Worm (Caenorhabditis elegans): Measurements from ENCODE around the gene nfi-1.

Gene nfi-1

ce11 chrII:7570305-7570704 is 32.3 kb downstream of the nfi-1 start, which contains the start of gene F35D2.3:
Gene F35D2.3, plus strand, starts transcription at chrII:7570605.
- TF ChIP-seq syd-9 (tag; optimal IDR thresholded peaks at IDR 0.05) (no peak), ceh-18 (tag; optimal IDR thresholded peaks at IDR 0.05) (no peak), ceh-14 (tag; optimal IDR thresholded peaks at IDR 0.05) (no peak), npax-4 (tag; optimal IDR thresholded peaks at IDR 0.05) (no peak), hlh-13 (GFP tag; optimal IDR thresholded peaks at IDR 0.05) (no peak), ceh-30 (tag; optimal IDR thresholded peaks at IDR 0.05) (no peak), C08G9.2 (tag; optimal IDR thresholded peaks at IDR 0.05) (no peak), sox-2 (GFP tag; IDR thresholded peaks at IDR 0.05) (no peak), K09A11.1 (tag; optimal IDR thresholded peaks at IDR 0.05; ENCODE audit: insufficient read depth) (no peak), ahr-1 (tag; optimal IDR thresholded peaks at IDR 0.05) (no peak), fkh-6 (tag; optimal IDR thresholded peaks at IDR 0.05) (no peak), pax-1 (tag; optimal IDR thresholded peaks at IDR 0.05) (no peak), Y22D7AL.16 (tag; optimal IDR thresholded peaks at IDR 0.05) (no peak), hlh-6 (tag; optimal IDR thresholded peaks at IDR 0.05) (no peak), K02D7.2 (tag; optimal IDR thresholded peaks at IDR 0.05) (no peak), ceh-34 (tag; optimal IDR thresholded peaks at IDR 0.05) (no peak), ceh-48 (tag; optimal IDR thresholded peaks at IDR 0.05) (no peak), unc-86 (tag; optimal IDR thresholded peaks at IDR 0.05) (no peak), dve-1 (tag; optimal IDR thresholded peaks at IDR 0.05) (no peak), elt-4 (tag; optimal IDR thresholded peaks at IDR 0.05) (no peak)

ce11 chrII:7570820-7571219 is 32.8 kb downstream of the nfi-1 start:
- no peak for TF ChIP-seq gmeb-2 (tag; optimal IDR thresholded peaks at IDR 0.05)
- TF ChIP-seq ceh-30 (tag; optimal IDR thresholded peaks at IDR 0.05) = no peak
- TF ChIP-seq hlh-30 (tag; optimal IDR thresholded peaks at IDR 0.05; ENCODE audit: insufficient read depth) = no peak
- TF ChIP-seq dmd-4 (tag; optimal IDR thresholded peaks at IDR 0.05; ENCODE audit: borderline replicate concordance) = no peak
- no peak for TF ChIP-seq C38D4.7 (GFP tag; optimal IDR thresholded peaks at IDR 0.05)
- no peak for TF ChIP-seq odd-2 (tag; optimal IDR thresholded peaks at IDR 0.05)
- no peak for TF ChIP-seq elt-2 (tag; optimal IDR thresholded peaks at IDR 0.05)
- TF ChIP-seq hlh-13 (GFP tag; optimal IDR thresholded peaks at IDR 0.05) = no peak
- TF ChIP-seq F13H6.1 (tag; optimal IDR thresholded peaks at IDR 0.05) = no peak

ce11 chrII:7574143-7574542 is 36.2 kb downstream of the nfi-1 start, which contains the start of gene F35D2.2:
Gene F35D2.2, plus strand, starts transcription at chrII:7574443.
- TF ChIP-seq lim-6 (tag; optimal IDR thresholded peaks at IDR 0.05) (no peak), ceh-31 (tag; optimal IDR thresholded peaks at IDR 0.05) (no peak), unc-3 (GFP tag; conservative IDR thresholded peaks at IDR 0.05) (no peak), unc-3 (tag; optimal IDR thresholded peaks at IDR 0.05) (no peak), ama-1 (optimal IDR thresholded peaks at IDR 0.05) (no peak), unc-86 (tag; optimal IDR thresholded peaks at IDR 0.05) (no peak), ceh-48 (tag; optimal IDR thresholded peaks at IDR 0.05) (no peak), pros-1 (tag; optimal IDR thresholded peaks at IDR 0.05) (no peak), T23F11.4 (GFP tag; optimal IDR thresholded peaks at IDR 0.05) (no peak), tbx-2 (tag; optimal IDR thresholded peaks at IDR 0.05) (no peak), pqm-1 (tag; optimal IDR thresholded peaks at IDR 0.05) (no peak)

- no peak for TF ChIP-seq unc-55 (GFP tag; optimal IDR thresholded peaks at IDR 0.05)
- no peak for TF ChIP-seq ref-2 (tag; optimal IDR thresholded peaks at IDR 0.05)
- no peak for TF ChIP-seq rnt-1 (tag; optimal IDR thresholded peaks at IDR 0.05)
- TF ChIP-seq pha-4 (tag; optimal IDR thresholded peaks at IDR 0.05) = no peak
- TF ChIP-seq nhr-232 (tag; optimal IDR thresholded peaks at IDR 0.05) = no peak
- no peak for TF ChIP-seq ceh-45 (GFP tag; IDR thresholded peaks at IDR 0.05)
- no peak for TF ChIP-seq elt-2 (tag; optimal IDR thresholded peaks at IDR 0.05)
Observed at ce11 chrII:7575614-7576013, 37.6 kb downstream of the nfi-1 start, which contains the start of gene F35D2.1. Gene F35D2.1, plus strand, starts transcription at chrII:7575914.

All from whole organism, late embryonic.